Fruit fly (Drosophila melanogaster) Kc167 (cell line): ENCODE data around the gene 5-HT2A.

Experiments
- Myc ChIP-seq: fragments of >200 bp; optimal IDR thresholded peaks from 2 replicates; lab custom pipeline; 2017; ENCODE audit warnings: missing external identifiers
- Sin3A ChIP-seq: fragments of >200 bp; optimal IDR thresholded peaks from 2 replicates; lab custom pipeline; 2018; ENCODE audit warnings: missing external identifiers
- insv ChIP-seq: fragments of >200 bp; optimal IDR thresholded peaks from 3 replicates; lab custom pipeline; 2018; ENCODE audit warnings: missing external identifiers
- psq ChIP-seq: fragments of >200 bp; optimal IDR thresholded peaks from 2 replicates; lab custom pipeline; 2017; ENCODE audit warnings: missing external identifiers

dm6 chr3R:4632639-4633038 lies 20.0 kb downstream of the 5-HT2A start:
- no peak for TF ChIP-seq Myc (lab: Kevin White, UChicago)
- no peak for TF ChIP-seq insv (lab: Kevin White, UChicago)
- no peak for TF ChIP-seq psq
- TF ChIP-seq Sin3A = no peak
